Worm (Caenorhabditis elegans) whole organism, young adult: Measurements from ENCODE around the gene vha-2.
A peak's percentile ranks its signal among the peaks of the same experiment; 100 is the strongest.

Source experiments
- B0019.2 ChIP-seq: fragments of 200-800 bp; sonication (Bioruptor generic); conservative IDR thresholded peaks from 2 replicates; pipeline ENCODE4 v1.3.6; 2022; ENCODE audit warnings: missing genetic modification reagents, missing genetic modification characterization, missing compliant biosample characterization
- B0035.1 ChIP-seq: sonication (generic microtip); optimal IDR thresholded peaks from 2 replicates; lab custom pipeline; 2016; ENCODE audit warnings: missing genetic modification characterization, mild to moderate bottlenecking, missing compliant biosample characterization, missing genotype, missing genetic modification reagents
- B0261.1 ChIP-seq: sonication (generic microtip); optimal IDR thresholded peaks from 2 replicates; lab custom pipeline; 2016; ENCODE audit warnings: mild to moderate bottlenecking, missing genetic modification characterization, moderate library complexity, missing compliant biosample characterization
- F23B12.7 ChIP-seq: sonication (generic microtip); optimal IDR thresholded peaks from 2 replicates; lab custom pipeline; 2017; ENCODE audit warnings: missing genetic modification characterization, mild to moderate bottlenecking, missing compliant biosample characterization, antibody characterized with exemption, moderate library complexity; ENCODE audit not compliant: insufficient read depth
- F39B2.1 ChIP-seq: fragments of 200-800 bp; sonication (Bioruptor generic); IDR thresholded peaks from 2 replicates; pipeline ENCODE4 v1.3.6; 2022; ENCODE audit warnings: missing genetic modification reagents, missing genetic modification characterization, missing compliant biosample characterization
- F55B11.4 ChIP-seq: sonication (generic microtip); optimal IDR thresholded peaks from 2 replicates; lab custom pipeline; 2016; ENCODE audit warnings: missing compliant biosample characterization, missing genetic modification characterization, borderline replicate concordance; ENCODE audit not compliant: insufficient read depth
- F57A8.1 ChIP-seq: fragments of 200-800 bp; sonication (Bioruptor generic); optimal IDR thresholded peaks from 2 replicates; lab custom pipeline; 2018; ENCODE audit warnings: mild to moderate bottlenecking, missing genetic modification characterization, moderate library complexity, missing compliant biosample characterization
- Y53F4B.3 ChIP-seq: fragments of 200-800 bp; sonication (Bioruptor generic); IDR thresholded peaks from 2 replicates; pipeline ENCODE4 v1.3.6; 2022; ENCODE audit warnings: missing genetic modification reagents, missing genetic modification characterization, missing compliant biosample characterization
- Y95B8A.8 ChIP-seq: fragments of 200-800 bp; sonication (Bioruptor generic); IDR thresholded peaks from 2 replicates; pipeline ENCODE4 v1.3.6; 2022; ENCODE audit warnings: missing genetic modification reagents, missing genetic modification characterization, missing compliant biosample characterization
- aptf-3 ChIP-seq: fragments of 200-800 bp; sonication (Bioruptor generic); IDR thresholded peaks from 2 replicates; pipeline ENCODE4 v1.3.6; 2022; ENCODE audit warnings: missing genetic modification characterization, missing compliant biosample characterization
- attf-5 ChIP-seq: fragments of 200-800 bp; sonication (Bioruptor generic); optimal IDR thresholded peaks from 2 replicates; lab custom pipeline; 2018; ENCODE audit warnings: mild to moderate bottlenecking, missing genetic modification characterization, missing compliant biosample characterization
- attf-6 ChIP-seq: fragments of 200-800 bp; sonication (Bioruptor generic); IDR thresholded peaks from 2 replicates; pipeline ENCODE4 v1.3.6; 2022; ENCODE audit warnings: missing genetic modification reagents, missing genetic modification characterization, missing compliant biosample characterization
- cebp-2 ChIP-seq: fragments of 200-800 bp; sonication (Bioruptor generic); IDR thresholded peaks from 2 replicates; pipeline ENCODE4 v1.3.6; 2022; ENCODE audit warnings: missing genetic modification characterization, missing compliant biosample characterization
- ceh-91 ChIP-seq: fragments of 200-800 bp; sonication (Bioruptor generic); IDR thresholded peaks from 2 replicates; pipeline ENCODE4 v1.3.6; 2022; ENCODE audit warnings: missing genetic modification reagents, missing genetic modification characterization, missing compliant biosample characterization
- chd-7 ChIP-seq: sonication (generic microtip); optimal IDR thresholded peaks from 2 replicates; lab custom pipeline; 2016; ENCODE audit warnings: mild to moderate bottlenecking, missing genetic modification characterization, moderate library complexity, missing compliant biosample characterization
- die-1 ChIP-seq: sonication (generic microtip); optimal IDR thresholded peaks from 2 replicates; lab custom pipeline; 2016; ENCODE audit warnings: missing genotype, mild to moderate bottlenecking, missing genetic modification characterization, missing compliant biosample characterization
- dox-1 ChIP-seq: fragments of 200-800 bp; sonication (Bioruptor generic); IDR thresholded peaks from 2 replicates; pipeline ENCODE4 v1.3.6; 2022; ENCODE audit warnings: missing genetic modification reagents, missing genetic modification characterization, missing compliant biosample characterization
- ets-4 ChIP-seq: fragments of 200-800 bp; sonication (Bioruptor generic); optimal IDR thresholded peaks from 2 replicates; lab custom pipeline; 2018; ENCODE audit warnings: mild to moderate bottlenecking, missing genetic modification characterization, missing compliant biosample characterization
- fkh-3 ChIP-seq: sonication (generic microtip); optimal IDR thresholded peaks from 2 replicates; lab custom pipeline; 2016; ENCODE audit warnings: mild to moderate bottlenecking, missing genetic modification characterization, missing compliant biosample characterization
- hlh-26 ChIP-seq: fragments of 200-800 bp; sonication (Bioruptor generic); conservative IDR thresholded peaks from 2 replicates; pipeline ENCODE4 v1.3.6; 2022; ENCODE audit warnings: missing genetic modification reagents, missing genetic modification characterization, missing compliant biosample characterization
- let-607 ChIP-seq, 2 experiments: fragments of 200-800 bp in 1 of 2; sonication (Bioruptor generic) in 1 of 2; sonication (generic microtip) in 1 of 2; optimal IDR thresholded peaks; 2 replicates each; lab custom pipeline; 2016 to 2018; ENCODE audit warnings: mild to moderate bottlenecking in 2 of 2, missing compliant biosample characterization in 2 of 2, missing genetic modification characterization in 2 of 2, moderate library complexity in 2 of 2, missing genotype in 1 of 2
- lin-40 ChIP-seq: sonication (generic microtip); optimal IDR thresholded peaks from 2 replicates; lab custom pipeline; 2016; ENCODE audit warnings: missing genetic modification characterization, mild to moderate bottlenecking, missing compliant biosample characterization, missing genotype, missing genetic modification reagents
- lsl-1 ChIP-seq: fragments of 200-800 bp; sonication (Bioruptor generic); optimal IDR thresholded peaks from 2 replicates; lab custom pipeline; 2018; ENCODE audit warnings: mild to moderate bottlenecking, missing genetic modification characterization, moderate library complexity, missing compliant biosample characterization
- madf-8 ChIP-seq: fragments of 200-800 bp; sonication (Bioruptor generic); conservative IDR thresholded peaks from 2 replicates; pipeline ENCODE4 v1.3.6; 2022; ENCODE audit warnings: missing genetic modification reagents, missing genetic modification characterization, missing compliant biosample characterization
- mxl-1 ChIP-seq: sonication (generic microtip); optimal IDR thresholded peaks from 2 replicates; lab custom pipeline; 2016; ENCODE audit warnings: missing genetic modification characterization, missing compliant biosample characterization
- nfya-2 ChIP-seq: fragments of 200-800 bp; sonication (Bioruptor generic); IDR thresholded peaks from 2 replicates; pipeline ENCODE4 v1.3.6; 2022; ENCODE audit warnings: missing genetic modification reagents, missing genetic modification characterization, missing compliant biosample characterization
- nhr-27 ChIP-seq: fragments of 200-800 bp; sonication (Bioruptor generic); optimal IDR thresholded peaks from 2 replicates; lab custom pipeline; 2018; ENCODE audit warnings: mild to moderate bottlenecking, missing genetic modification characterization, moderate library complexity, missing compliant biosample characterization
- nhr-80 ChIP-seq: sonication (generic microtip); optimal IDR thresholded peaks from 2 replicates; lab custom pipeline; 2016; ENCODE audit warnings: missing genetic modification characterization, missing compliant biosample characterization
- nhr-90 ChIP-seq: sonication (generic microtip); optimal IDR thresholded peaks from 2 replicates; lab custom pipeline; 2016; ENCODE audit warnings: missing genotype, mild to moderate bottlenecking, missing genetic modification characterization, missing compliant biosample characterization
- repo-1 ChIP-seq: sonication (generic microtip); optimal IDR thresholded peaks from 2 replicates; lab custom pipeline; 2017; ENCODE audit warnings: mild to moderate bottlenecking, missing genetic modification characterization, missing compliant biosample characterization
- rpc-1 ChIP-seq, 2 experiments: fragments of 150-350 bp in 1 of 2; sonication (generic microtip) in 1 of 2; optimal IDR thresholded peaks; 2 replicates each; lab custom pipeline; 2014 to 2018; ENCODE audit warnings: missing biosample characterization in 1 of 2, missing genetic modification characterization in 1 of 2, missing genetic modification reagents in 1 of 2, missing genotype in 1 of 2
- sea-2 ChIP-seq: fragments of 200-800 bp; sonication (Bioruptor generic); IDR thresholded peaks from 2 replicates; pipeline ENCODE4 v1.3.6; 2022; ENCODE audit warnings: missing genetic modification characterization, missing compliant biosample characterization
- snpc-1.1 ChIP-seq: sonication (generic microtip); optimal IDR thresholded peaks from 2 replicates; lab custom pipeline; 2017; ENCODE audit warnings: missing genetic modification characterization, mild to moderate bottlenecking, missing compliant biosample characterization, antibody characterized with exemption, moderate library complexity, missing genotype, missing genetic modification reagents; ENCODE audit not compliant: insufficient read depth
- snpc-3.4 ChIP-seq: sonication (generic microtip); optimal IDR thresholded peaks from 2 replicates; lab custom pipeline; 2017; ENCODE audit warnings: missing genetic modification characterization, mild to moderate bottlenecking, missing compliant biosample characterization, antibody characterized with exemption, moderate library complexity, missing genotype, missing genetic modification reagents
- snpc-4 ChIP-seq, 5 experiments: fragments of 150-350 bp in 1 of 5; sonication (generic microtip) in 4 of 5; optimal IDR thresholded peaks; 2 replicates each; lab custom pipeline; 2014 to 2018; ENCODE audit warnings: missing genetic modification characterization in 5 of 5, missing biosample characterization in 3 of 5, antibody characterized with exemption in 2 of 5, mild to moderate bottlenecking in 2 of 5, missing compliant biosample characterization in 2 of 5, missing genotype in 2 of 5, moderate library complexity in 2 of 5, missing genetic modification reagents in 1 of 5
- somi-1 ChIP-seq: fragments of 200-800 bp; sonication (Bioruptor generic); optimal IDR thresholded peaks from 2 replicates; lab custom pipeline; 2018; ENCODE audit warnings: mild to moderate bottlenecking, missing genetic modification characterization, missing compliant biosample characterization
- sptf-2 ChIP-seq: fragments of 200-800 bp; sonication (Bioruptor generic); optimal IDR thresholded peaks from 2 replicates; lab custom pipeline; 2018; ENCODE audit warnings: mild to moderate bottlenecking, missing genetic modification characterization, missing compliant biosample characterization
- tbp1 ChIP-seq: fragments of 200-800 bp; sonication (Bioruptor generic); optimal IDR thresholded peaks from 2 replicates; lab custom pipeline; 2018; ENCODE audit warnings: mild to moderate bottlenecking, missing genetic modification characterization, missing compliant biosample characterization
- zfh-2 ChIP-seq: fragments of 200-800 bp; sonication (Bioruptor generic); conservative IDR thresholded peaks from 2 replicates; pipeline ENCODE4 v1.3.6; 2022; ENCODE audit warnings: missing genetic modification reagents, missing genetic modification characterization, missing compliant biosample characterization
- ztf-26 ChIP-seq: sonication (generic microtip); optimal IDR thresholded peaks from 2 replicates; lab custom pipeline; 2017; ENCODE audit warnings: missing genetic modification characterization, missing compliant biosample characterization
- ztf-28 ChIP-seq: fragments of 200-800 bp; sonication (Bioruptor generic); IDR thresholded peaks from 2 replicates; pipeline ENCODE4 v1.3.6; 2022; ENCODE audit warnings: missing genetic modification reagents, missing genetic modification characterization, missing compliant biosample characterization

Gene vha-2

DNA sequence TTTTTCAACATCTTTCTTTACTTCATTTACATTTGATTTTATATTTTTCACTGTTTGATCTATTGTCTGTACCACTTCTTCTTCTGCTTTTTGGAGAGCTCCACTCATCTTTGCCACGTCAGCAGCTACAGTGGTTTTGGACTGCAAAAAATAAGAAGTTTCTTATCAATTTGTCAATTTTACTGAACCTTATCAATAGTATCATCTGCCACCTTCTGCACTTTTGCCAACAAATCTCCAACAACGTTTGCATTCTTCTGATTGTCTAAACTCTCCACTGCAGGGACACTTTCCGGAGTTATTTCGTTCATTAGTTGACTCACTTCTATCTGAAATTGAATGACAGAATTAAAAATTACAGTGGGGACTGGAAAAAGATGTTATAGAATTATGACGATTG is 4.8 kb downstream of the vha-2 start:
- TF ChIP-seq nhr-80: peak; percentile 93
- TF ChIP-seq snpc-1.1: no peak
- no peak for TF ChIP-seq sea-2
- TF ChIP-seq fkh-3: no peak
- peak; percentile 97 to 98 for TF ChIP-seq let-607 (tag; optimal IDR thresholded peaks at IDR 0.05; lab: Kevin White, UChicago)
- no peak for TF ChIP-seq Y53F4B.3 (GFP tag; lab: Robert Waterston, UW)
- no peak for TF ChIP-seq nfya-2 (GFP tag; lab: Robert Waterston, UW)
- no peak for TF ChIP-seq zfh-2 (GFP tag; lab: Robert Waterston, UW)
- TF ChIP-seq, all 124 proteins: peak for 2

DNA sequence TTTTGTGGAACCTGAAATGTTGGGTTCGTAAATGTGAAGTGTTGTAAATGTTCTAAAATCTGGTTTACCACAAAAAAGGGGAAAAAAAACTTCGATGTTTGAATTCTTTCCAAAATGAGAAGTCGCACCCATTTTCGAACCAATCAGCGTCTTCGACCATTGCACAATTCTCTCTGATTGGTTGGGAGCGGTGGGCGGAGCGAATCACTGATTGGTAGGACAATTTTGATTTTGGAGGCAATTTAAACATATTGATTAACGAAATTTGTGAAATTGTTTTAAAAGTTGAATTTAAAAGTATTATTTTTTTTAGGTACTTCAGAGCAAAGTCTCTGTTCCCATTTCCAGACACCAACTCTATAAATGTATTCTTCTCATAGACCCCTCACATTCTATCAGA is 7.1 kb downstream of the vha-2 start:
- no peak for TF ChIP-seq nhr-80
- no peak for TF ChIP-seq attf-5 (GFP tag; lab: Kevin White, UChicago)
- TF ChIP-seq snpc-3.4 (tag; lab: Kevin White, UChicago): no peak
- TF ChIP-seq nhr-27: no peak
- TF ChIP-seq F55B11.4 (tag; lab: Kevin White, UChicago): no peak
- TF ChIP-seq aptf-3: no peak
- TF ChIP-seq cebp-2 (GFP tag; lab: Robert Waterston, UW): no peak
- no peak for TF ChIP-seq ztf-26 (tag; lab: Kevin White, UChicago)
- no peak for TF ChIP-seq sea-2
- TF ChIP-seq attf-6: no peak
- no peak for TF ChIP-seq F23B12.7 (tag; lab: Kevin White, UChicago)
- no peak for TF ChIP-seq fkh-3
- no peak for TF ChIP-seq dox-1 (GFP tag; lab: Robert Waterston, UW)
- no peak for TF ChIP-seq mxl-1 (tag; lab: Kevin White, UChicago)
- no peak for TF ChIP-seq ztf-28
- no peak for TF ChIP-seq madf-8 (GFP tag; lab: Robert Waterston, UW)
- TF ChIP-seq B0019.2 (GFP tag; lab: Robert Waterston, UW): no peak

DNA sequence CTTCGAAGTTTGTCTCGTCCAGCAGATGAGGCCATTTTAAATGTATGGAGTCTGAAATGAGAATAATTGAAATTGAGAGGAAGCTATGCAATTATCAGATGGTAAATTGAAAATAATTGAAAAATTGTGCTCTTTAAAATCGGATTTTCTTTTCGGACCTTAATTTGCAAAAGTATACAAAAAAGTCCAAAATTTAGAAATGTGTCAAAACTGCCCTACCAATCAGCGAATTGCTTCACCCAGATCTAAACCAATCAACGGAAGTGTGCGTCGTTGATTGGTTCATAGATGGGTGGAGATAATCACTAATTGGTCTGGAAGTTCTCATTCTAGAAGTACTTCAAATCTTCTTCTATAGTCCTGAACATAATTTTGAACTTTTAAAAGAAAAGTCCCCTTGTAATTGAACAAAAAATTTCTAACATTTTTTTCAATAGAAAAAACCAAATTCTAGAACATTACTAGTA is 7.7 kb downstream of the vha-2 start, which contains the start of gene R10E11.5:
Gene R10E11.5, minus strand, starts transcription at position 51 of the 467 bp plus-strand sequence.
- TF ChIP-seq attf-5 (GFP tag; lab: Kevin White, UChicago): no peak
- TF ChIP-seq ztf-28: no peak
- no peak for TF ChIP-seq nfya-2 (GFP tag; lab: Robert Waterston, UW)
- TF ChIP-seq F57A8.1: no peak
- TF ChIP-seq lin-40 (tag; lab: Kevin White, UChicago): no peak
- TF ChIP-seq mxl-1 (tag; lab: Kevin White, UChicago): no peak
- TF ChIP-seq rpc-1 (optimal IDR thresholded peaks at IDR 0.05; lab: Kevin White, UChicago): no peak
- no peak for TF ChIP-seq rpc-1 (tag; optimal IDR thresholded peaks at IDR 0.05; lab: Kevin White, UChicago)
- TF ChIP-seq repo-1 (tag; lab: Kevin White, UChicago): no peak

DNA sequence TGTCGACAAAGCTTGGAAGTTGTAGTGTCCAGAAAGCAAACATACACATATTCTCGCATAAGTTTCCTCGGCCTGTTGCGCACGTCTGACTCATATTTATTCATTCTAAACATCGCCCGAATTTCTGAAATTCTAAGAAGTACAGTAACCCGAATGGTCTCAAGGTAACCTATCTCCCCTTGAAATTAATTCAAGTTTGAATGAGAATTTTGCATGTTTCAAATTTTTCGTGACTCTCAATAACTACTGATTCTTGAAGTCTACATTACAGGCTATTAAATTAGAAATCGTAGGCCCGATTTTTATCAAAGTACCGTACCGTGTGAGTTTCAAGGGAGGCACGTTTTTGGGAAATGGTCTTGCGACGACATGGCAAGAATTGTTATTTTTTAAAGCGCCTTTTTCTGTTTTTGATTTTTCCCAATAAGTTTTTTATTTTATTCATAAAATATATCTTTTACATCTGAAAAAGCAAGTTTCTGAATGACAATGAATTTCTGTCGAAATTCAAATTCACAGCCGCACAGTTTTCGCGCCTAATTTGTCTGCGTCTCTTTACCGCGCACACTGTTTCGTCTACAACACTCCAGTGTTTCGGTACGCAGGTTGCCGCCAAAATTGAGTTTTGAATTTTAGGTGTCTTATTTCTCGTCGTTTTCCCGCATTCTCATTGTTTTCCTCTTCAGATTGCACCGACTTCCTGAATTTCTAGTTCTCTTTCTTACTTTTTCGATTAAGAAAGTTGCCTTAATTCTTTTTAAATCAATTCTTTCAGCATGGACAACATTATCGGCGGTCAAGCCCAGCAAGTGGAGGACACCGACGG is 11.8 kb downstream of the vha-2 start, which contains the start of the genes R10E11.9 and mcm-6:
Gene R10E11.9, minus strand, starts transcription at position 51 of the 826 bp plus-strand sequence.
Gene mcm-6, plus strand, starts transcription at position 776 of the 826 bp plus-strand sequence.
- TF ChIP-seq die-1 (no peak), Y95B8A.8 (GFP tag; lab: Robert Waterston, UW) (no peak), snpc-1.1 (no peak), hlh-26 (no peak), B0261.1 (tag; lab: Kevin White, UChicago) (no peak), chd-7 (tag; lab: Kevin White, UChicago) (no peak), snpc-4 (GFP tag; optimal IDR thresholded peaks at IDR 0.05; lab: Kevin White, UChicago) (no peak), snpc-4 (tag; optimal IDR thresholded peaks at IDR 0.05; lab: Kevin White, UChicago) (peak in 1 of 4 experiments; percentile 4), sptf-2 (GFP tag; lab: Kevin White, UChicago) (no peak), tbp1 (no peak), ceh-91 (GFP tag; lab: Robert Waterston, UW) (peak; percentile 72), nhr-90 (no peak), F39B2.1 (GFP tag; lab: Robert Waterston, UW) (no peak), lsl-1 (GFP tag; lab: Kevin White, UChicago) (peak; percentile 92), ets-4 (no peak), B0035.1 (tag; lab: Kevin White, UChicago) (no peak), somi-1 (GFP tag; lab: Kevin White, UChicago) (no peak)
